Worm (Caenorhabditis elegans): ENCODE results near the gene lmp-1.
A peak's percentile ranks its signal among the peaks of the same experiment; 100 is the strongest.

lmp-1 gene

ce11 chrX:6399450-6399849 lies 22.0 kb upstream of the lmp-1 start:
- no peak for TF ChIP-seq ZK337.2 (GFP tag; IDR thresholded peaks at IDR 0.05)
- TF ChIP-seq unc-62 (GFP tag; optimal IDR thresholded peaks at IDR 0.05 in 1 of 2): peak in 1 of 2 experiments; percentile 3
- TF ChIP-seq unc-62 (tag; optimal IDR thresholded peaks at IDR 0.05): no peak
- peak; percentile 75 for TF ChIP-seq aha-1 (tag)
- peak; percentile 27 for TF ChIP-seq nhr-11 (tag; optimal IDR thresholded peaks at IDR 0.05)

ce11 chrX:6391491-6391890 lies 14.0 kb upstream of the lmp-1 start, which contains the start of gene igcm-2:
TSS of gene igcm-2 (minus strand) at chrX:6391591.
- no peak for TF ChIP-seq nhr-10 (tag; optimal IDR thresholded peaks at IDR 0.05)
- no peak for TF ChIP-seq hmg-1.1 (GFP tag; IDR thresholded peaks at IDR 0.05)
- TF ChIP-seq ZK337.2 (GFP tag; IDR thresholded peaks at IDR 0.05): no peak
- no peak for TF ChIP-seq nhr-77 (tag; optimal IDR thresholded peaks at IDR 0.05)
- no peak for TF ChIP-seq attf-4 (tag; optimal IDR thresholded peaks at IDR 0.05)
- no peak for TF ChIP-seq aha-1 (tag)
- TF ChIP-seq unc-62 (GFP tag; optimal IDR thresholded peaks at IDR 0.05 in 1 of 2): no peak
- TF ChIP-seq unc-62 (tag; optimal IDR thresholded peaks at IDR 0.05): no peak
- no peak for TF ChIP-seq zip-11 (GFP tag; IDR thresholded peaks at IDR 0.05)
- no peak for TF ChIP-seq F49E8.2 (tag; optimal IDR thresholded peaks at IDR 0.05; ENCODE audit: borderline replicate concordance)
- no peak for TF ChIP-seq arid-1 (GFP tag; conservative IDR thresholded peaks at IDR 0.05)

ce11 chrX:6388639-6389038 lies 11.2 kb upstream of the lmp-1 start:
- TF ChIP-seq attf-4 (tag; optimal IDR thresholded peaks at IDR 0.05): no peak
- no peak for TF ChIP-seq F26F4.8 (GFP tag; conservative IDR thresholded peaks at IDR 0.05)
- TF ChIP-seq unc-62 (GFP tag; optimal IDR thresholded peaks at IDR 0.05 in 1 of 2): no peak
- no peak for TF ChIP-seq unc-62 (tag; optimal IDR thresholded peaks at IDR 0.05)
- no peak for TF ChIP-seq vab-7 (GFP tag; IDR thresholded peaks at IDR 0.05)
- TF ChIP-seq nhr-237 (tag; optimal IDR thresholded peaks at IDR 0.05): no peak

ce11 chrX:6385185-6385584 lies 7.7 kb upstream of the lmp-1 start, which contains the start of gene igdb-3:
TSS of gene igdb-3 (plus strand) at chrX:6385485.
- TF ChIP-seq dve-1 (tag; optimal IDR thresholded peaks at IDR 0.05; ENCODE audit: insufficient read depth) (no peak), hif-1 (tag; optimal IDR thresholded peaks at IDR 0.05) (no peak), aha-1 (tag) (peak; percentile 70), unc-62 (GFP tag; optimal IDR thresholded peaks at IDR 0.05 in 1 of 2) (peak in 1 of 2 experiments; percentile 18), unc-62 (tag; optimal IDR thresholded peaks at IDR 0.05) (no peak), ceh-28 (tag; optimal IDR thresholded peaks at IDR 0.05) (no peak), hlh-30 (tag; optimal IDR thresholded peaks at IDR 0.05; ENCODE audit: insufficient read depth) (no peak)

- TF ChIP-seq lin-29 (GFP tag; IDR thresholded peaks at IDR 0.05) (no peak), aha-1 (tag) (peak; percentile 12)
Measured at ce11 chrX:6384537-6384936, 7.1 kb upstream of the lmp-1 start.

- no peak for TF ChIP-seq nhr-42 (GFP tag; IDR thresholded peaks at IDR 0.05)
- peak in 1 of 2 experiments; percentile 74 for TF ChIP-seq unc-62 (GFP tag; optimal IDR thresholded peaks at IDR 0.05 in 1 of 2)
- TF ChIP-seq unc-62 (tag; optimal IDR thresholded peaks at IDR 0.05): no peak
Measured at ce11 chrX:6382930-6383329, 5.4 kb upstream of the lmp-1 start.

ce11 chrX:6378363-6378762 lies 879 bp upstream of the lmp-1 start:
- TF ChIP-seq hif-1 (tag; optimal IDR thresholded peaks at IDR 0.05) (peak in 1 of 2 experiments; percentile 22), mep-1 (tag; optimal IDR thresholded peaks at IDR 0.05) (peak; percentile 74), lin-15B (tag; optimal IDR thresholded peaks at IDR 0.05) (no peak), egl-43 (GFP tag; IDR thresholded peaks at IDR 0.05) (peak; percentile 61; the same call in 1 of the 2 replicates), pha-4 (GFP tag; IDR thresholded peaks at IDR 0.05) (no peak), pha-4 (tag; optimal IDR thresholded peaks at IDR 0.05) (peak; percentile 3), mes-2 (tag; optimal IDR thresholded peaks at IDR 0.05; ENCODE audit: poor library complexity, severe bottlenecking) (peak; percentile 78), lim-7 (GFP tag; IDR thresholded peaks at IDR 0.05) (no peak), php-3 (GFP tag; IDR thresholded peaks at IDR 0.05) (no peak), nhr-11 (tag; optimal IDR thresholded peaks at IDR 0.05) (no peak), skn-1 (tag; optimal IDR thresholded peaks at IDR 0.05) (no peak), zip-2 (tag; optimal IDR thresholded peaks at IDR 0.05) (no peak), hmg-1.1 (GFP tag; IDR thresholded peaks at IDR 0.05) (peak; percentile 87), D1046.2 (GFP tag; IDR thresholded peaks at IDR 0.05) (no peak), daf-16 (GFP tag; optimal IDR thresholded peaks at IDR 0.05) (peak in 1 of 2 experiments; percentile 15), daf-16 (tag; optimal IDR thresholded peaks at IDR 0.05) (peak; percentile 73), duxl-1 (tag; optimal IDR thresholded peaks at IDR 0.05; ENCODE audit: poor library complexity) (no peak), nhr-42 (GFP tag; IDR thresholded peaks at IDR 0.05) (no peak), ces-1 (GFP tag; optimal IDR thresholded peaks at IDR 0.05) (no peak), aha-1 (tag) (peak; percentile 95), mdl-1 (tag; optimal IDR thresholded peaks at IDR 0.05) (peak in 1 of 2 experiments; percentile 39), nhr-28 (tag; optimal IDR thresholded peaks at IDR 0.05) (peak; percentile 79), ztf-11 (tag; optimal IDR thresholded peaks at IDR 0.05) (no peak)
